Fruit fly (Drosophila melanogaster): ENCODE data around the gene CG3625.

The CG3625 gene

dm6 chr2L:321148-321547, 29.6 kb upstream of the CG3625 start, which contains the start of gene CG11911:
Gene CG11911, minus strand, starts transcription at chr2L:321248.
- TF ChIP-seq pan (optimal IDR thresholded peaks at IDR 0.05) (no peak), Vsx2 (GFP tag; optimal IDR thresholded peaks at IDR 0.05; ENCODE audit: partially characterized antibody) (no peak), br (GFP tag; optimal IDR thresholded peaks at IDR 0.05) (no peak), Dif (GFP tag; optimal IDR thresholded peaks at IDR 0.05; ENCODE audit: partially characterized antibody) (no peak)

- TF ChIP-seq Myc (optimal IDR thresholded peaks at IDR 0.05) (no peak), CG32264 (GFP tag; optimal IDR thresholded peaks at IDR 0.05) (no peak), br (GFP tag; optimal IDR thresholded peaks at IDR 0.05) (no peak), Hnf4 (GFP tag; optimal IDR thresholded peaks at IDR 0.05) (no peak), dsf (GFP tag; optimal IDR thresholded peaks at IDR 0.05; ENCODE audit: borderline replicate concordance) (no peak), CG9705 (GFP tag; optimal IDR thresholded peaks at IDR 0.05) (no peak), pan (optimal IDR thresholded peaks at IDR 0.05) (no peak), Dif (GFP tag; optimal IDR thresholded peaks at IDR 0.05; ENCODE audit: partially characterized antibody) (no peak), Mio (GFP tag; optimal IDR thresholded peaks at IDR 0.05) (no peak), Hr78 (GFP tag; optimal IDR thresholded peaks at IDR 0.05) (no peak), brk (GFP tag; optimal IDR thresholded peaks at IDR 0.05) (no peak), HLH106 (tag; optimal IDR thresholded peaks at IDR 0.05) (no peak), rgr (GFP tag; optimal IDR thresholded peaks at IDR 0.05) (no peak), dmrt93B (GFP tag; optimal IDR thresholded peaks at IDR 0.05) (no peak), sage (GFP tag; optimal IDR thresholded peaks at IDR 0.05) (no peak), CrebA (GFP tag; optimal IDR thresholded peaks at IDR 0.05; ENCODE audit: borderline replicate concordance) (no peak), usp (GFP tag; optimal IDR thresholded peaks at IDR 0.05) (no peak), dl (GFP tag; optimal IDR thresholded peaks at IDR 0.05; ENCODE audit: insufficient read depth in 1 of 2, partially characterized antibody in 2 of 2) (no peak), jim (GFP tag; optimal IDR thresholded peaks at IDR 0.05) (no peak), Abd-B (GFP tag; optimal IDR thresholded peaks at IDR 0.05) (no peak)
These were observed 28.1 kb upstream of the CG3625 start for dm6 chr2L:319745-320144.

dm6 chr2L:319159-319558, 27.6 kb upstream of the CG3625 start, which contains the start of gene CG11912:
Gene CG11912, minus strand, starts transcription at chr2L:319259.
- no peak for TF ChIP-seq GATAd (GFP tag; optimal IDR thresholded peaks at IDR 0.05)
- TF ChIP-seq Rel (GFP tag; optimal IDR thresholded peaks at IDR 0.05): no peak
- TF ChIP-seq Rel (tag; optimal IDR thresholded peaks at IDR 0.05): peak; percentile 85

- TF ChIP-seq jim (GFP tag; optimal IDR thresholded peaks at IDR 0.05) (no peak), Vsx2 (GFP tag; optimal IDR thresholded peaks at IDR 0.05; ENCODE audit: partially characterized antibody) (peak; percentile 14), fru (GFP tag; optimal IDR thresholded peaks at IDR 0.05) (no peak), Sp1 (GFP tag; optimal IDR thresholded peaks at IDR 0.05) (no peak)
These were observed 18.3 kb upstream of the CG3625 start for dm6 chr2L:309812-310431.

dm6 chr2L:309177-309576, 17.6 kb upstream of the CG3625 start:
- TF ChIP-seq CG9705 (GFP tag; optimal IDR thresholded peaks at IDR 0.05): no peak
- peak; percentile 15 for TF ChIP-seq woc (GFP tag; optimal IDR thresholded peaks at IDR 0.05)
- peak; percentile 39 for TF ChIP-seq pan (optimal IDR thresholded peaks at IDR 0.05)
- TF ChIP-seq sage (GFP tag; optimal IDR thresholded peaks at IDR 0.05): no peak

dm6 chr2L:308194-308706, 16.7 kb upstream of the CG3625 start:
- TF ChIP-seq Sp1 (GFP tag; optimal IDR thresholded peaks at IDR 0.05) (no peak), Jra (GFP tag; optimal IDR thresholded peaks at IDR 0.05) (no peak), dmrt93B (GFP tag; optimal IDR thresholded peaks at IDR 0.05) (no peak), jim (GFP tag; optimal IDR thresholded peaks at IDR 0.05) (no peak), Rel (GFP tag; optimal IDR thresholded peaks at IDR 0.05) (no peak), Rel (tag; optimal IDR thresholded peaks at IDR 0.05) (no peak), pan (optimal IDR thresholded peaks at IDR 0.05) (no peak), sv (GFP tag; optimal IDR thresholded peaks at IDR 0.05) (no peak), foxo (GFP tag; optimal IDR thresholded peaks at IDR 0.05) (no peak), Vsx2 (GFP tag; optimal IDR thresholded peaks at IDR 0.05; ENCODE audit: partially characterized antibody) (no peak)

All from whole organism, wandering third instar larva.